Fruit fly (Drosophila melanogaster) whole organism, pupa: ENCODE results near the gene Pfdn4.

Experiments used
- CG15710 ChIP-seq: fragments of 200-800 bp; sonication (Bioruptor generic); optimal IDR thresholded peaks from 2 replicates; lab custom pipeline; 2018; ENCODE audit warnings: missing biosample characterization, mild to moderate bottlenecking, missing genetic modification characterization, moderate library complexity
- CG32121 ChIP-seq: fragments of 200-800 bp; sonication (Bioruptor generic); IDR thresholded peaks from 2 replicates; pipeline ENCODE4 v1.3.6; 2022; ENCODE audit warnings: missing biosample characterization, missing genetic modification characterization
- CG8301 ChIP-seq: fragments of 200-800 bp; sonication (Bioruptor generic); optimal IDR thresholded peaks from 2 replicates; lab custom pipeline; 2018; ENCODE audit warnings: missing biosample characterization, mild to moderate bottlenecking, missing genetic modification characterization
- EcR ChIP-seq: fragments of 200-800 bp; sonication (Bioruptor generic); optimal IDR thresholded peaks from 3 replicates; lab custom pipeline; 2019; ENCODE audit warnings: missing biosample characterization, missing genetic modification characterization, mild to moderate bottlenecking, moderate library complexity, missing genetic modification reagents
- Ets98B ChIP-seq: fragments of 200-800 bp; sonication (Bioruptor generic); IDR thresholded peaks from 2 replicates; pipeline ENCODE4 v1.3.6; 2022; ENCODE audit warnings: missing biosample characterization, missing genetic modification characterization
- Pif1A ChIP-seq: fragments of 200-800 bp; sonication (Bioruptor generic); optimal IDR thresholded peaks from 3 replicates; lab custom pipeline; 2016; ENCODE audit warnings: missing biosample characterization, missing genetic modification characterization
- Pif1B ChIP-seq: fragments of 200-800 bp; sonication (Bioruptor generic); optimal IDR thresholded peaks from 3 replicates; lab custom pipeline; 2016; ENCODE audit warnings: missing biosample characterization, missing genetic modification characterization
- Snoo ChIP-seq: fragments of 200-800 bp; sonication (Bioruptor generic); optimal IDR thresholded peaks from 3 replicates; lab custom pipeline; 2017; ENCODE audit warnings: missing biosample characterization, mild to moderate bottlenecking, missing genetic modification characterization, inconsistent platforms

DNA sequence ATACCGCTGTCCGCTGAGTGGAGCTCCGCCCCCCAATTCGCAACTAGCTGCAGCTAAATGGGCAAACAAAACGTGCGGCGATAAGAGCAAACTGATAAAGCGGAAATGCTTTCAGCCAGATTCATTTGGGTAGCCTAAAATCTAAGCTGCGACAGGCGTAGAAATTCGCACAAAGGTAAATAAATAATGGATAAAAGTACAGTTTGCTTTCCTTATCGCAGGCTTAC, 12.1 kb downstream of the Pfdn4 start, which contains the start of gene lama:
- TF ChIP-seq CG32121 (GFP tag; lab: Robert Waterston, UW) (no peak), CG8301 (tag; lab: Kevin White, UChicago) (no peak), EcR (GFP tag; lab: Kevin White, UChicago) (no peak), Ets98B (no peak), Pif1A (no peak), CG15710 (tag; lab: Kevin White, UChicago) (no peak), Snoo (no peak), Pif1B (GFP tag; lab: Kevin White, UChicago) (no peak)
